Fruit fly (Drosophila melanogaster): ENCODE measurements around the gene CG10472.

CG10472 gene

DNA sequence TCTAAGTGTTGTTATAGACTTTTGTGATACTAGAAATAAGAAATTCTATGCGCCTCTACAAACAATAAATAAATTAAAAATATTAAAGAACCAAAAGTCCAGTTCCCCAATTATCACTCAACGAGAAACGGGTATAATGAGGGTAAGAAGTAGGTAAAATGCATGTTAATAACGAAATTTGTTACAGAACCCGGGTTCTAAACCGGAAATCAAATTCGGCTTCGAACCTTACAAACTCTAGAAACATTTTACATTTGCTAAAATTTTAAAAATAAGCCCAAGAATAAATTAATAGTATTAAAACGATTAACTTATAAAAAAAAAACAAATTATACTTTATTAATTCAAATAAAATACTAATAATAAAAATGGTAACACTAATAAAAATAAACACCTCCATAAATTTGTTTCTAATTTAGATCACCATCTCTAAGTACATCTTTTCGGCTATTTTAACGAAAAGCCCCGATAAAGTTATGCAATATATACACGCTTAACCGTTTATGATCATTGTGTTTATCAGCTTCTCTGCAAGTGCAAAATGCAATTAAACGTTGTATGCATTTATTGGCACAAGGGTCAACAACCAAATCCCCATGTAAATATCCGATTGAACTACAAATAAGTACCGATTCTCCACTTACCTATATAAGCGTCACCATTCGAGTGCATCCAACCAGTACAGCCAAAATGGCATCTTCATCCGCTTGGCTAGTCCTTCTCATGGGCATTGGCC is 8.9 kb upstream of the CG10472 start, which contains the start of gene CG6602 (continued):
- TF ChIP-seq ey (GFP tag; optimal IDR thresholded peaks at IDR 0.05) (peak; percentile 3), CG9705 (GFP tag; optimal IDR thresholded peaks at IDR 0.05) (peak; percentile 69), dl (GFP tag; optimal IDR thresholded peaks at IDR 0.05; ENCODE audit: insufficient read depth in 1 of 2, partially characterized antibody in 2 of 2) (no peak)

DNA sequence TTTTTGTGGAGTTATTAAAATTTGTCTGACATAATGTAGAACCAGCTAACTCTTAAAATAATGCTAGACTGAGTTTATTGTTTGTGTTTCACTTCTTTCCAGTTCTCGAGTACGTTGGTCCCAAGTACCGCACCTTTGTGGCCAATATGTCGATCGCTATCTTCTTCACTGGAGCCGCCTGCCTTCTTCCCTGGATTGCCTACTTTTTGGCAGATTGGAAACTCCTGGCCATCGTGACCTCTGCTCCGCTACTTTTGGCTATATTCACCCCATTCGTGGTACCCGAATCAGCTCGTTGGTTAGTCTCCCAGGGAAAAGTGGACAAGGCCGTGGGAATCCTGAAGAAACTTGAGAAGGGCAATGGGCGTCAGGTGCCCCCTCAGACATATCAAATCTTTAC is 7.4 kb upstream of the CG10472 start:
- TF ChIP-seq OdsH (GFP tag; optimal IDR thresholded peaks at IDR 0.05) (no peak), CG9705 (GFP tag; optimal IDR thresholded peaks at IDR 0.05) (no peak), woc (GFP tag; optimal IDR thresholded peaks at IDR 0.05) (no peak), Dfd (GFP tag; optimal IDR thresholded peaks at IDR 0.05) (no peak), Vsx2 (GFP tag; optimal IDR thresholded peaks at IDR 0.05; ENCODE audit: partially characterized antibody) (no peak), dl (GFP tag; optimal IDR thresholded peaks at IDR 0.05; ENCODE audit: insufficient read depth in 1 of 2, partially characterized antibody in 2 of 2) (no peak), lola (GFP tag; optimal IDR thresholded peaks at IDR 0.05) (no peak), jim (GFP tag; optimal IDR thresholded peaks at IDR 0.05) (no peak), Hnf4 (GFP tag; optimal IDR thresholded peaks at IDR 0.05) (no peak), brk (GFP tag; optimal IDR thresholded peaks at IDR 0.05) (no peak), fru (GFP tag; optimal IDR thresholded peaks at IDR 0.05) (no peak), sage (GFP tag; optimal IDR thresholded peaks at IDR 0.05) (no peak), ey (GFP tag; optimal IDR thresholded peaks at IDR 0.05) (no peak), Abd-B (GFP tag; optimal IDR thresholded peaks at IDR 0.05) (no peak), GATAd (GFP tag; optimal IDR thresholded peaks at IDR 0.05) (no peak), pan (optimal IDR thresholded peaks at IDR 0.05) (no peak), Dif (GFP tag; optimal IDR thresholded peaks at IDR 0.05; ENCODE audit: partially characterized antibody) (no peak), Jra (GFP tag; optimal IDR thresholded peaks at IDR 0.05) (no peak)

dm6 chr3L:6068178-6068577 is 5.5 kb upstream of the CG10472 start:
- TF ChIP-seq CG32264 (GFP tag; optimal IDR thresholded peaks at IDR 0.05) (no peak), Hr83 (GFP tag; optimal IDR thresholded peaks at IDR 0.05; ENCODE audit: poor library complexity, severe bottlenecking) (no peak), psq (GFP tag; optimal IDR thresholded peaks at IDR 0.05) (no peak), N (GFP tag; optimal IDR thresholded peaks at IDR 0.05) (no peak), CG9705 (GFP tag; optimal IDR thresholded peaks at IDR 0.05) (no peak), h (GFP tag; optimal IDR thresholded peaks at IDR 0.05) (no peak), Hr78 (GFP tag; optimal IDR thresholded peaks at IDR 0.05) (no peak), dl (GFP tag; optimal IDR thresholded peaks at IDR 0.05; ENCODE audit: insufficient read depth in 1 of 2, partially characterized antibody in 2 of 2) (no peak), sv (GFP tag; optimal IDR thresholded peaks at IDR 0.05) (no peak), rgr (GFP tag; optimal IDR thresholded peaks at IDR 0.05) (no peak), Vsx2 (GFP tag; optimal IDR thresholded peaks at IDR 0.05; ENCODE audit: partially characterized antibody) (no peak), Jra (GFP tag; optimal IDR thresholded peaks at IDR 0.05) (no peak), tai (GFP tag; optimal IDR thresholded peaks at IDR 0.05) (no peak), Myc (optimal IDR thresholded peaks at IDR 0.05) (no peak), brk (GFP tag; optimal IDR thresholded peaks at IDR 0.05) (no peak), foxo (GFP tag; optimal IDR thresholded peaks at IDR 0.05) (no peak), Rel (GFP tag; optimal IDR thresholded peaks at IDR 0.05) (no peak), Rel (tag; optimal IDR thresholded peaks at IDR 0.05) (no peak), fru (GFP tag; optimal IDR thresholded peaks at IDR 0.05) (no peak), OdsH (GFP tag; optimal IDR thresholded peaks at IDR 0.05) (no peak), pan (optimal IDR thresholded peaks at IDR 0.05) (no peak)

- TF ChIP-seq Rel (GFP tag; optimal IDR thresholded peaks at IDR 0.05) (peak; percentile 0), Rel (tag; optimal IDR thresholded peaks at IDR 0.05) (no peak), sage (GFP tag; optimal IDR thresholded peaks at IDR 0.05) (no peak), h (GFP tag; optimal IDR thresholded peaks at IDR 0.05) (peak; percentile 44), rgr (GFP tag; optimal IDR thresholded peaks at IDR 0.05) (no peak)
Measured at dm6 chr3L:6065881-6066389, 3.2 kb upstream of the CG10472 start, which contains the start of gene CG42269. Gene CG42269, plus strand, starts transcription at chr3L:6066296.

All from whole organism, wandering third instar larva.